Fruit fly (Drosophila melanogaster): ENCODE measurements around the gene CG14070.

The CG14070 gene

DNA sequence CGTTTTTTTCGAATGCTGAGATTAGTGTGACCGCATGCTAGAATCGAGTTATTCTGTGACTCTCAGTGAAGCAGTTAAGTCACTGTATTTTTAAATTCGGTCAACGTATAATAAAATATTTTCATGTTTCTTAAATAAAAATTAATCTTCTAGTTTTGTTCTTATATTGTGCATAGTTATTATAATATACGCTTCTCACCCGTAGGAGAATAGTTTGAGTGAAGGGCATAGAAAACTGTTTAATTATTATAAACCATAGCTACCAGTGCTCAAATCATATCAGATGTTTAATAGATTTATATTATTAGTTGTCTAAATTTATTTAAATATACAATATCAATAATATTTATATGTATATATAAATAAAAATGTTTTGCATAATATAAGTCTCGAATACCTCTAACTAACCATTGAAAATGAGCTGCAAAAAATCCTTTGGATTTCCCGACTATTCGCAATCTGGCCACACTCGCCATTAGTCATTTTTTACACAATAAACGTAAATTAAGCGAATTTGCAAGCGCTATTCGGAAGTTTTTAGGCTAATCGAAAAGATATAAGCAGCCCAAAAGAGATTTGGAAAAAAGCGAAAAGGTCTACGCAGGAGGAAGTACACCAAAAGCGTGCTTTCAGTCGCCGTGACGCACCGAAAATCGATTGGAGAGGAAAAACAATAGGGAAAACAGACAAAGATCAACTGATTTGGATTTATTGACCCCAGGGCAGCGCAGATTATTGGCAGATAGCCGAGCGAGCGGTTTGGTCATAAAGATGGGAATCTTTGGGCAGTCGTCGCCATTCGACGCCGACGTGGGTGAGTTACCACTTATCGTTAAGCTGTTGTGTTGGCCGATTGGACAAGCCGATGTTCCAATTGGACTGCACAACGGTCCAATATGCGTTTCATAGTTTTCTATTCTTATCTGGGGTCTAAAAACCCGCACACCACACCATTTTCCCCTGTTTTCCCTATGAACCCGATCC is 43.2 kb downstream of the CG14070 start, which contains the start of the genes aurB and Stam (continued):
- no peak for TF ChIP-seq Usf (GFP tag; optimal IDR thresholded peaks at IDR 0.05)
- TF ChIP-seq gce (GFP tag; IDR thresholded peaks at IDR 0.05): no peak
- no peak for TF ChIP-seq Mad (GFP tag; optimal IDR thresholded peaks at IDR 0.05)
- no peak for TF ChIP-seq pan (optimal IDR thresholded peaks at IDR 0.05)
- peak in 1 of 2 experiments; percentile 37 for TF ChIP-seq pan (GFP tag; optimal IDR thresholded peaks at IDR 0.05 in 1 of 2, IDR thresholded peaks at IDR 0.05 in 1 of 2)
- peak; percentile 47 for TF ChIP-seq CG4424 (GFP tag; optimal IDR thresholded peaks at IDR 0.05)
- no peak for TF ChIP-seq CG4404 (GFP tag; IDR thresholded peaks at IDR 0.05)
- no peak for TF ChIP-seq CG17912 (GFP tag; optimal IDR thresholded peaks at IDR 0.05)
- TF ChIP-seq CG5180 (GFP tag; optimal IDR thresholded peaks at IDR 0.05): no peak
- no peak for TF ChIP-seq ro (GFP tag; IDR thresholded peaks at IDR 0.05)
- TF ChIP-seq phol (tag; optimal IDR thresholded peaks at IDR 0.05): peak; percentile 71
- TF ChIP-seq cato (GFP tag; optimal IDR thresholded peaks at IDR 0.05; ENCODE audit: borderline replicate concordance): peak; percentile 54
- TF ChIP-seq CG8924 (tag; optimal IDR thresholded peaks at IDR 0.05): peak; percentile 80
- TF ChIP-seq CG34422 (GFP tag; IDR thresholded peaks at IDR 0.05): peak; percentile 51; the same call in 1 of the 3 replicates
- no peak for TF ChIP-seq HLH3B (GFP tag; IDR thresholded peaks at IDR 0.05)
- TF ChIP-seq Side (GFP tag; optimal IDR thresholded peaks at IDR 0.05): no peak
- peak; percentile 8 for TF ChIP-seq CG1529 (GFP tag; optimal IDR thresholded peaks at IDR 0.05)
- peak; percentile 72 for TF ChIP-seq CG8388 (GFP tag; optimal IDR thresholded peaks at IDR 0.05)
- TF ChIP-seq aop (GFP tag; IDR thresholded peaks at IDR 0.05): no peak
- TF ChIP-seq bcd (GFP tag; optimal IDR thresholded peaks at IDR 0.05): peak; percentile 41
- TF ChIP-seq dan (GFP tag; IDR thresholded peaks at IDR 0.05): no peak
- TF ChIP-seq Sox100B (GFP tag; optimal IDR thresholded peaks at IDR 0.05): peak; percentile 65
- no peak for TF ChIP-seq CG31365 (tag; optimal IDR thresholded peaks at IDR 0.05)
- peak; percentile 29 for TF ChIP-seq tap (tag; optimal IDR thresholded peaks at IDR 0.05)
- TF ChIP-seq CG10654 (GFP tag; optimal IDR thresholded peaks at IDR 0.05): peak; percentile 22
- TF ChIP-seq Nf-YC (tag; optimal IDR thresholded peaks at IDR 0.05): peak; percentile 71
- TF ChIP-seq oc (tag; optimal IDR thresholded peaks at IDR 0.05): peak; percentile 42
- no peak for TF ChIP-seq Hr78 (GFP tag; optimal IDR thresholded peaks at IDR 0.05)
- no peak for TF ChIP-seq repo (GFP tag; optimal IDR thresholded peaks at IDR 0.05)
- no peak for TF ChIP-seq CG17802 (tag; optimal IDR thresholded peaks at IDR 0.05)
- TF ChIP-seq Pdp1 (GFP tag; optimal IDR thresholded peaks at IDR 0.05): peak in 1 of 2 experiments; percentile 43
- no peak for TF ChIP-seq Bgb (GFP tag; IDR thresholded peaks at IDR 0.05; ENCODE audit: partially characterized antibody)
- no peak for TF ChIP-seq Atf3 (GFP tag; optimal IDR thresholded peaks at IDR 0.05)
- TF ChIP-seq bab2 (GFP tag; optimal IDR thresholded peaks at IDR 0.05): no peak
- TF ChIP-seq Fer3 (tag; optimal IDR thresholded peaks at IDR 0.05): peak; percentile 56
- TF ChIP-seq gt (GFP tag; IDR thresholded peaks at IDR 0.05): no peak
- no peak for TF ChIP-seq CTCF (GFP tag; optimal IDR thresholded peaks at IDR 0.05)
- peak; percentile 16 for TF ChIP-seq stwl (tag; optimal IDR thresholded peaks at IDR 0.05)
- no peak for TF ChIP-seq CG12104 (GFP tag; optimal IDR thresholded peaks at IDR 0.05)
- TF ChIP-seq CG10979 (tag; optimal IDR thresholded peaks at IDR 0.05): peak; percentile 50
- peak; percentile 16 for TF ChIP-seq nerfin-1 (tag; optimal IDR thresholded peaks at IDR 0.05)
- TF ChIP-seq pum (GFP tag; optimal IDR thresholded peaks at IDR 0.05): no peak
- peak; percentile 71 for TF ChIP-seq CG15269 (tag; optimal IDR thresholded peaks at IDR 0.05)
- TF ChIP-seq CG14014 (GFP tag; IDR thresholded peaks at IDR 0.05): no peak
- TF ChIP-seq Elba2 (GFP tag; optimal IDR thresholded peaks at IDR 0.05): peak; percentile 95
- TF ChIP-seq TFAM (GFP tag; optimal IDR thresholded peaks at IDR 0.05): no peak
- TF ChIP-seq CG10959 (GFP tag; IDR thresholded peaks at IDR 0.05): no peak
- TF ChIP-seq CG2199 (GFP tag; IDR thresholded peaks at IDR 0.05): no peak
- TF ChIP-seq CG5953 (GFP tag; IDR thresholded peaks at IDR 0.05): no peak
